Worm (Caenorhabditis elegans) whole organism, late embryonic: ENCODE measurements around the gene dcn-1.

Experiments
- ama-1 ChIP-seq: fragments of 150-350 bp; optimal IDR thresholded peaks from 2 replicates; lab custom pipeline; 2014
- che-1 ChIP-seq: sonication (generic microtip); optimal IDR thresholded peaks from 2 replicates; lab custom pipeline; 2016; ENCODE audit warnings: mild to moderate bottlenecking, missing genetic modification characterization, missing compliant biosample characterization
- fax-1 ChIP-seq: sonication (generic microtip); optimal IDR thresholded peaks from 2 replicates; lab custom pipeline; 2016; ENCODE audit warnings: missing genotype, missing genetic modification characterization, missing compliant biosample characterization
- pros-1 ChIP-seq: fragments of 150-350 bp; optimal IDR thresholded peaks from 2 replicates; lab custom pipeline; 2014; ENCODE audit warnings: missing biosample characterization, missing genetic modification reagents, missing genetic modification characterization
- rnt-1 ChIP-seq: sonication (generic microtip); optimal IDR thresholded peaks from 2 replicates; lab custom pipeline; 2016; ENCODE audit warnings: missing genetic modification characterization, missing compliant biosample characterization
- zip-5 ChIP-seq: sonication (generic microtip); optimal IDR thresholded peaks from 2 replicates; lab custom pipeline; 2016; ENCODE audit warnings: missing genetic modification characterization, missing compliant biosample characterization

DNA sequence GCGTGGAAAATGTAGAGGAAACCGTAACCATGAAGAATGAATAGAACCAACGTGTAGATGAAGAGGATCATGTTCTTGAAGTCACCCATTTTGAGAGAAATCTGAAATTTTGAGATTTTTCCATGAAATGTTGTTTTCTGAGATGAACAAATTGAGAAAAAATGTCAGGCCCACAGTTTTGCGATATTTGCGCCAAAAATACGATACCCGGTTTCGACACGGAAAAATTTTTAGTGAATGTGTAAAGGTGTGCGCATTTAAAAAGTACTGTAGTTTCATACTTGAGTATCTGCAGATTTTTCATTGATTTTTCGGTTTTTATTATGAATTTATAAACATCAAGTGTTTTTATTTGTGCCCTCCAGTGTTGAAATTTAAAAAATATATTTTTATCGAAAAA is 11.4 kb upstream of the dcn-1 start, which contains the start of gene R10E4.9:
- TF ChIP-seq zip-5 (tag; lab: Kevin White, UChicago) (no peak), rnt-1 (tag; lab: Kevin White, UChicago) (no peak), che-1 (tag; lab: Kevin White, UChicago) (no peak), ama-1 (no peak), fax-1 (tag; lab: Kevin White, UChicago) (no peak), pros-1 (tag; lab: Kevin White, UChicago) (no peak)
